In genomic region chr4:982791-983407, dm6 we compare ENCODE assay signal across 2 fruit fly cellular contexts.
TF ChIP-seq lines count a peak whose summit lies in the region.

No protein-coding gene starts in this region.

TF ChIP-seq in whole organism, embryonic, 481 proteins besides CTCF, POLR2A, EP300 and RAD21 (continued from another document and continues in another):
- TF ChIP-seq CG17829 (tag; optimal IDR thresholded peaks at IDR 0.05; lab: Kevin White, UChicago) (peak; percentile 77), slp2 (GFP tag; optimal IDR thresholded peaks at IDR 0.05; lab: Kevin White, UChicago) (peak; percentile 53), jumu (GFP tag; optimal IDR thresholded peaks at IDR 0.05; lab: Kevin White, UChicago) (peak; percentile 70), lilli (GFP tag; optimal IDR thresholded peaks at IDR 0.05; lab: Kevin White, UChicago) (peak; percentile 69), zfh1 (GFP tag; IDR thresholded peaks at IDR 0.05; lab: Robert Waterston, UW) (peak; percentile 83), CG30403 (GFP tag; optimal IDR thresholded peaks at IDR 0.05; lab: Kevin White, UChicago) (peak; percentile 74), CG10209 (GFP tag; optimal IDR thresholded peaks at IDR 0.05; lab: Kevin White, UChicago) (peak; percentile 73), trh (GFP tag; optimal IDR thresholded peaks at IDR 0.05; lab: Kevin White, UChicago) (peak; percentile 45), ewg (GFP tag; optimal IDR thresholded peaks at IDR 0.05; lab: Kevin White, UChicago) (peak; percentile 53), wek (GFP tag; optimal IDR thresholded peaks at IDR 0.05; lab: Kevin White, UChicago) (no peak), CG16863 (GFP tag; optimal IDR thresholded peaks at IDR 0.05; lab: Kevin White, UChicago) (peak; percentile 81), hkb (optimal IDR thresholded peaks at IDR 0.05; lab: Kevin White, UChicago) (no peak), hkb (GFP tag; IDR thresholded peaks at IDR 0.05; lab: Robert Waterston, UW) (peak; percentile 90), CG10267 (tag; optimal IDR thresholded peaks at IDR 0.05; lab: Kevin White, UChicago) (peak; percentile 78), sim (GFP tag; IDR thresholded peaks at IDR 0.05; lab: Robert Waterston, UW) (peak; percentile 81), zen (tag; optimal IDR thresholded peaks at IDR 0.05; lab: Kevin White, UChicago) (peak; percentile 4), ind (GFP tag; optimal IDR thresholded peaks at IDR 0.05; lab: Kevin White, UChicago) (peak; percentile 66), CG4328 (GFP tag; optimal IDR thresholded peaks at IDR 0.05; lab: Kevin White, UChicago) (peak; percentile 21), bowl (GFP tag; IDR thresholded peaks at IDR 0.05; lab: Robert Waterston, UW) (no peak), peb (GFP tag; IDR thresholded peaks at IDR 0.05; lab: Robert Waterston, UW) (peak; percentile 66; the same call in 1 of the 2 replicates), Fer1 (GFP tag; optimal IDR thresholded peaks at IDR 0.05; lab: Kevin White, UChicago) (peak; percentile 69), phol (tag; optimal IDR thresholded peaks at IDR 0.05; lab: Kevin White, UChicago) (peak; percentile 78), Med (GFP tag; lab: Kevin White, UChicago) (peak; percentile 91), Fer3 (tag; optimal IDR thresholded peaks at IDR 0.05; lab: Kevin White, UChicago) (peak; percentile 64), CG4820 (GFP tag; optimal IDR thresholded peaks at IDR 0.05; lab: Kevin White, UChicago) (peak; percentile 73), chn (GFP tag; optimal IDR thresholded peaks at IDR 0.05; lab: Kevin White, UChicago) (peak; percentile 68), Hmx (GFP tag; optimal IDR thresholded peaks at IDR 0.05; lab: Kevin White, UChicago) (no peak), CG17328 (GFP tag; IDR thresholded peaks at IDR 0.05; lab: Robert Waterston, UW) (peak; percentile 90), Adf1 (GFP tag; IDR thresholded peaks at IDR 0.05; lab: Robert Waterston, UW) (peak; percentile 27; the same call in 1 of the 2 replicates), D19A (tag; optimal IDR thresholded peaks at IDR 0.05; lab: Kevin White, UChicago) (peak; percentile 70), dpn (GFP tag; optimal IDR thresholded peaks at IDR 0.05; lab: Kevin White, UChicago) (peak; percentile 58 to 81), CG14014 (GFP tag; IDR thresholded peaks at IDR 0.05; lab: Robert Waterston, UW) (peak; percentile 62; the same call in 1 of the 2 replicates), nerfin-1 (tag; optimal IDR thresholded peaks at IDR 0.05; lab: Kevin White, UChicago) (peak; percentile 65), seq (GFP tag; IDR thresholded peaks at IDR 0.05; lab: Robert Waterston, UW) (peak; percentile 66), da (GFP tag; optimal IDR thresholded peaks at IDR 0.05; lab: Kevin White, UChicago) (peak; percentile 55), HLH54F (GFP tag; optimal IDR thresholded peaks at IDR 0.05; lab: Kevin White, UChicago) (peak; percentile 9), CG13894 (tag; optimal IDR thresholded peaks at IDR 0.05; lab: Kevin White, UChicago) (peak; percentile 38), CG17361 (GFP tag; IDR thresholded peaks at IDR 0.05; lab: Robert Waterston, UW) (peak; percentile 81; the same call in 2 of the 3 replicates), E2f1 (GFP tag; IDR thresholded peaks at IDR 0.05; lab: Robert Waterston, UW) (peak; percentile 81), kay (GFP tag; optimal IDR thresholded peaks at IDR 0.05; lab: Kevin White, UChicago) (peak; percentile 52), CG3407 (GFP tag; optimal IDR thresholded peaks at IDR 0.05; lab: Kevin White, UChicago) (peak; percentile 80), CG7556 (GFP tag; optimal IDR thresholded peaks at IDR 0.05; lab: Kevin White, UChicago) (peak; percentile 79), Tbp (GFP tag; optimal IDR thresholded peaks at IDR 0.05; lab: Kevin White, UChicago) (no peak), CG10431 (GFP tag; optimal IDR thresholded peaks at IDR 0.05; lab: Kevin White, UChicago) (peak; percentile 13), pzg (GFP tag; optimal IDR thresholded peaks at IDR 0.05; lab: Kevin White, UChicago) (no peak), Hmr (GFP tag; optimal IDR thresholded peaks at IDR 0.05; lab: Kevin White, UChicago) (peak; percentile 79), jing (GFP tag; optimal IDR thresholded peaks at IDR 0.05; lab: Kevin White, UChicago) (peak; percentile 21), Trl (optimal IDR thresholded peaks at IDR 0.05; lab: Kevin White, UChicago) (no peak), Trl (GFP tag; optimal IDR thresholded peaks at IDR 0.05; lab: Kevin White, UChicago) (peak; percentile 82), CG12744 (GFP tag; optimal IDR thresholded peaks at IDR 0.05; lab: Kevin White, UChicago) (peak; percentile 9), Ptx1 (GFP tag; IDR thresholded peaks at IDR 0.05; lab: Robert Waterston, UW) (no peak; the same call in 1 of the 2 replicates), B-H2 (GFP tag; optimal IDR thresholded peaks at IDR 0.05; lab: Kevin White, UChicago) (no peak), CG9932 (GFP tag; IDR thresholded peaks at IDR 0.05; lab: Robert Waterston, UW) (no peak), CG6254 (GFP tag; optimal IDR thresholded peaks at IDR 0.05; lab: Kevin White, UChicago) (peak; percentile 72), corto (GFP tag; optimal IDR thresholded peaks at IDR 0.05; lab: Kevin White, UChicago) (no peak), Bgb (GFP tag; IDR thresholded peaks at IDR 0.05; lab: Robert Waterston, UW; ENCODE audit: partially characterized antibody) (no peak), CG6813 (GFP tag; optimal IDR thresholded peaks at IDR 0.05; lab: Kevin White, UChicago) (peak; percentile 53), Hey (tag; optimal IDR thresholded peaks at IDR 0.05; lab: Kevin White, UChicago) (peak; percentile 100), GATAe (GFP tag; conservative IDR thresholded peaks at IDR 0.05; lab: Robert Waterston, UW) (no peak), CG13624 (GFP tag; optimal IDR thresholded peaks at IDR 0.05; lab: Kevin White, UChicago) (peak; percentile 66), CG18619 (GFP tag; optimal IDR thresholded peaks at IDR 0.05; lab: Kevin White, UChicago) (peak; percentile 33), BtbVII (GFP tag; optimal IDR thresholded peaks at IDR 0.05; lab: Kevin White, UChicago) (peak; percentile 50), so (GFP tag; IDR thresholded peaks at IDR 0.05; lab: Robert Waterston, UW) (no peak), HmgZ (tag; optimal IDR thresholded peaks at IDR 0.05; lab: Kevin White, UChicago) (peak; percentile 50), zfh2 (GFP tag; optimal IDR thresholded peaks at IDR 0.05; lab: Kevin White, UChicago) (no peak), ranshi (GFP tag; IDR thresholded peaks at IDR 0.05; lab: Robert Waterston, UW) (no peak; the same call in 1 of the 2 replicates)

TF ChIP-seq in whole organism, prepupa, 60 proteins besides CTCF, POLR2A, EP300 and RAD21 (continued from another document):
- TF ChIP-seq lz (GFP tag; optimal IDR thresholded peaks at IDR 0.05; lab: Kevin White, UChicago) (peak; percentile 39), topi (GFP tag; optimal IDR thresholded peaks at IDR 0.05; lab: Kevin White, UChicago) (peak; percentile 37), CG31627 (GFP tag; optimal IDR thresholded peaks at IDR 0.05; lab: Kevin White, UChicago) (peak; percentile 47), eg (GFP tag; IDR thresholded peaks at IDR 0.05; lab: Robert Waterston, UW) (no peak), CG6163 (GFP tag; IDR thresholded peaks at IDR 0.05; lab: Robert Waterston, UW) (no peak), pdm3 (GFP tag; optimal IDR thresholded peaks at IDR 0.05; lab: Kevin White, UChicago) (peak; percentile 20), CG6808 (GFP tag; optimal IDR thresholded peaks at IDR 0.05; lab: Kevin White, UChicago) (no peak), CG1621 (tag; optimal IDR thresholded peaks at IDR 0.05; lab: Kevin White, UChicago) (no peak), Gug (GFP tag; IDR thresholded peaks at IDR 0.05; lab: Robert Waterston, UW) (no peak), CG16779 (tag; optimal IDR thresholded peaks at IDR 0.05; lab: Kevin White, UChicago) (no peak), CG3032 (tag; optimal IDR thresholded peaks at IDR 0.05; lab: Kevin White, UChicago) (peak; percentile 19), Ets96B (tag; optimal IDR thresholded peaks at IDR 0.05; lab: Kevin White, UChicago) (peak; percentile 30), Sox15 (GFP tag; optimal IDR thresholded peaks at IDR 0.05; lab: Kevin White, UChicago) (no peak), Hr4 (GFP tag; optimal IDR thresholded peaks at IDR 0.05; lab: Kevin White, UChicago) (no peak), salr (GFP tag; optimal IDR thresholded peaks at IDR 0.05; lab: Kevin White, UChicago) (peak in 1 of 2 experiments; percentile 2), CG11294 (GFP tag; IDR thresholded peaks at IDR 0.05; lab: Robert Waterston, UW) (no peak), CG11762 (GFP tag; optimal IDR thresholded peaks at IDR 0.05; lab: Kevin White, UChicago; ENCODE audit: insufficient read depth) (no peak), CG10631 (GFP tag; optimal IDR thresholded peaks at IDR 0.05; lab: Kevin White, UChicago) (peak; percentile 52), Met (GFP tag; optimal IDR thresholded peaks at IDR 0.05; lab: Kevin White, UChicago) (peak; percentile 43), Hr38 (GFP tag; optimal IDR thresholded peaks at IDR 0.05; lab: Kevin White, UChicago) (no peak), CG6276 (GFP tag; optimal IDR thresholded peaks at IDR 0.05; lab: Kevin White, UChicago) (no peak), CG34406 (GFP tag; optimal IDR thresholded peaks at IDR 0.05; lab: Kevin White, UChicago) (no peak), CG8119 (GFP tag; IDR thresholded peaks at IDR 0.05; lab: Robert Waterston, UW) (no peak), fd85E (GFP tag; optimal IDR thresholded peaks at IDR 0.05; lab: Kevin White, UChicago) (no peak), Blimp-1 (GFP tag; optimal IDR thresholded peaks at IDR 0.05; lab: Kevin White, UChicago) (no peak), CG4318 (GFP tag; optimal IDR thresholded peaks at IDR 0.05; lab: Kevin White, UChicago) (no peak), cyc (GFP tag; optimal IDR thresholded peaks at IDR 0.05; lab: Kevin White, UChicago) (peak; percentile 42), acj6 (GFP tag; optimal IDR thresholded peaks at IDR 0.05; lab: Kevin White, UChicago) (peak; percentile 8), Eip75B (GFP tag; optimal IDR thresholded peaks at IDR 0.05; lab: Kevin White, UChicago) (peak; percentile 32), CG15336 (GFP tag; IDR thresholded peaks at IDR 0.05; lab: Robert Waterston, UW) (no peak), CG11902 (GFP tag; optimal IDR thresholded peaks at IDR 0.05; lab: Kevin White, UChicago) (no peak), CG10669 (GFP tag; optimal IDR thresholded peaks at IDR 0.05; lab: Kevin White, UChicago) (no peak), CG6792 (GFP tag; optimal IDR thresholded peaks at IDR 0.05; lab: Kevin White, UChicago) (peak; percentile 45), Eip93F (GFP tag; optimal IDR thresholded peaks at IDR 0.05; lab: Kevin White, UChicago) (no peak), svp (GFP tag; lab: Kevin White, UChicago) (peak; percentile 64), Ets21C (GFP tag; optimal IDR thresholded peaks at IDR 0.05; lab: Kevin White, UChicago) (no peak), Eip78C (GFP tag; lab: Kevin White, UChicago) (peak; percentile 59)
